Fruit fly (Drosophila melanogaster): ENCODE data around the gene Cdk5alpha.

Gene Cdk5alpha

dm6 chr2L:10263830-10264634 is 46.7 kb downstream of the Cdk5alpha start, which contains the start of gene REPTOR-BP:
TSS of gene REPTOR-BP (plus strand) at chr2L:10264125.
- TF ChIP-seq Hr78 (GFP tag; optimal IDR thresholded peaks at IDR 0.05): no peak
- no peak for TF ChIP-seq h (GFP tag; optimal IDR thresholded peaks at IDR 0.05)
- TF ChIP-seq dmrt93B (GFP tag; optimal IDR thresholded peaks at IDR 0.05): no peak
- no peak for TF ChIP-seq Jra (GFP tag; optimal IDR thresholded peaks at IDR 0.05)
- peak; percentile 58 for TF ChIP-seq sage (GFP tag; optimal IDR thresholded peaks at IDR 0.05)
- TF ChIP-seq GATAd (GFP tag; optimal IDR thresholded peaks at IDR 0.05): no peak
- TF ChIP-seq Myc (optimal IDR thresholded peaks at IDR 0.05): no peak
- no peak for TF ChIP-seq jim (GFP tag; optimal IDR thresholded peaks at IDR 0.05)
- no peak for TF ChIP-seq foxo (GFP tag; optimal IDR thresholded peaks at IDR 0.05)
- peak; percentile 0 for TF ChIP-seq psq (GFP tag; optimal IDR thresholded peaks at IDR 0.05)
- TF ChIP-seq Dif (GFP tag; optimal IDR thresholded peaks at IDR 0.05; ENCODE audit: partially characterized antibody): no peak
- no peak for TF ChIP-seq CG9705 (GFP tag; optimal IDR thresholded peaks at IDR 0.05)
- no peak for TF ChIP-seq CrebA (GFP tag; optimal IDR thresholded peaks at IDR 0.05; ENCODE audit: borderline replicate concordance)
- peak; percentile 67 for TF ChIP-seq brk (GFP tag; optimal IDR thresholded peaks at IDR 0.05)
- TF ChIP-seq usp (GFP tag; optimal IDR thresholded peaks at IDR 0.05): no peak

dm6 chr2L:10263343-10263744 is 47.4 kb downstream of the Cdk5alpha start, which contains the start of gene Rsf1:
TSS of gene Rsf1 (minus strand) at chr2L:10263554.
- TF ChIP-seq dl (GFP tag; optimal IDR thresholded peaks at IDR 0.05; ENCODE audit: insufficient read depth in 1 of 2, partially characterized antibody in 2 of 2): peak in 1 of 2 experiments; percentile 22
- TF ChIP-seq Rel (GFP tag; optimal IDR thresholded peaks at IDR 0.05): no peak
- TF ChIP-seq Rel (tag; optimal IDR thresholded peaks at IDR 0.05): peak; percentile 83
- no peak for TF ChIP-seq GATAd (GFP tag; optimal IDR thresholded peaks at IDR 0.05)
- TF ChIP-seq Dif (GFP tag; optimal IDR thresholded peaks at IDR 0.05; ENCODE audit: partially characterized antibody): no peak

- TF ChIP-seq jim (GFP tag; optimal IDR thresholded peaks at IDR 0.05) (no peak), h (GFP tag; optimal IDR thresholded peaks at IDR 0.05) (no peak), Myc (optimal IDR thresholded peaks at IDR 0.05) (no peak), lola (GFP tag; optimal IDR thresholded peaks at IDR 0.05) (no peak), CrebA (GFP tag; optimal IDR thresholded peaks at IDR 0.05; ENCODE audit: borderline replicate concordance) (no peak), dmrt93B (GFP tag; optimal IDR thresholded peaks at IDR 0.05) (no peak), sv (GFP tag; optimal IDR thresholded peaks at IDR 0.05) (no peak), foxo (GFP tag; optimal IDR thresholded peaks at IDR 0.05) (no peak), OdsH (GFP tag; optimal IDR thresholded peaks at IDR 0.05) (no peak), Jra (GFP tag; optimal IDR thresholded peaks at IDR 0.05) (no peak), GATAd (GFP tag; optimal IDR thresholded peaks at IDR 0.05) (no peak), ey (GFP tag; optimal IDR thresholded peaks at IDR 0.05) (no peak), N (GFP tag; optimal IDR thresholded peaks at IDR 0.05) (no peak), pan (optimal IDR thresholded peaks at IDR 0.05) (no peak), CG32264 (GFP tag; optimal IDR thresholded peaks at IDR 0.05) (no peak), sage (GFP tag; optimal IDR thresholded peaks at IDR 0.05) (no peak), dsf (GFP tag; optimal IDR thresholded peaks at IDR 0.05; ENCODE audit: borderline replicate concordance) (no peak), Abd-B (GFP tag; optimal IDR thresholded peaks at IDR 0.05) (no peak), Dfd (GFP tag; optimal IDR thresholded peaks at IDR 0.05) (no peak)
Observed at dm6 chr2L:10261774-10262173, 49.0 kb downstream of the Cdk5alpha start.

dm6 chr2L:10260750-10261493 is 49.8 kb downstream of the Cdk5alpha start, which contains the start of gene Pten:
TSS of gene Pten (minus strand) at chr2L:10261049.
- peak; percentile 59 for TF ChIP-seq sv (GFP tag; optimal IDR thresholded peaks at IDR 0.05)
- TF ChIP-seq Hr83 (GFP tag; optimal IDR thresholded peaks at IDR 0.05; ENCODE audit: poor library complexity, severe bottlenecking): peak; percentile 65
- no peak for TF ChIP-seq usp (GFP tag; optimal IDR thresholded peaks at IDR 0.05)
- peak; percentile 2 for TF ChIP-seq dsf (GFP tag; optimal IDR thresholded peaks at IDR 0.05; ENCODE audit: borderline replicate concordance)
- no peak for TF ChIP-seq foxo (GFP tag; optimal IDR thresholded peaks at IDR 0.05)
- peak; percentile 41 for TF ChIP-seq Jra (GFP tag; optimal IDR thresholded peaks at IDR 0.05)
- TF ChIP-seq Dif (GFP tag; optimal IDR thresholded peaks at IDR 0.05; ENCODE audit: partially characterized antibody): peak; percentile 99
- peak; percentile 53 for TF ChIP-seq woc (GFP tag; optimal IDR thresholded peaks at IDR 0.05)
- TF ChIP-seq HLH106 (tag; optimal IDR thresholded peaks at IDR 0.05): no peak
- TF ChIP-seq ey (GFP tag; optimal IDR thresholded peaks at IDR 0.05): peak; percentile 30
- TF ChIP-seq brk (GFP tag; optimal IDR thresholded peaks at IDR 0.05): peak; percentile 16
- no peak for TF ChIP-seq N (GFP tag; optimal IDR thresholded peaks at IDR 0.05)
- peak; percentile 99 for TF ChIP-seq Vsx2 (GFP tag; optimal IDR thresholded peaks at IDR 0.05; ENCODE audit: partially characterized antibody)
- no peak for TF ChIP-seq GATAd (GFP tag; optimal IDR thresholded peaks at IDR 0.05)
- no peak for TF ChIP-seq Dfd (GFP tag; optimal IDR thresholded peaks at IDR 0.05)
- TF ChIP-seq OdsH (GFP tag; optimal IDR thresholded peaks at IDR 0.05): no peak
- TF ChIP-seq psq (GFP tag; optimal IDR thresholded peaks at IDR 0.05): peak; percentile 36
- no peak for TF ChIP-seq fru (GFP tag; optimal IDR thresholded peaks at IDR 0.05)
- no peak for TF ChIP-seq Mio (GFP tag; optimal IDR thresholded peaks at IDR 0.05)
- peak; percentile 59 to 88 for TF ChIP-seq dl (GFP tag; optimal IDR thresholded peaks at IDR 0.05; ENCODE audit: insufficient read depth in 1 of 2, partially characterized antibody in 2 of 2)
- TF ChIP-seq br (GFP tag; optimal IDR thresholded peaks at IDR 0.05): no peak
- peak; percentile 24 for TF ChIP-seq CG9705 (GFP tag; optimal IDR thresholded peaks at IDR 0.05)
- TF ChIP-seq dmrt93B (GFP tag; optimal IDR thresholded peaks at IDR 0.05): no peak

All from whole organism, wandering third instar larva.